Worm (Caenorhabditis elegans): Measurements from ENCODE around the gene C07A12.7.

DNA sequence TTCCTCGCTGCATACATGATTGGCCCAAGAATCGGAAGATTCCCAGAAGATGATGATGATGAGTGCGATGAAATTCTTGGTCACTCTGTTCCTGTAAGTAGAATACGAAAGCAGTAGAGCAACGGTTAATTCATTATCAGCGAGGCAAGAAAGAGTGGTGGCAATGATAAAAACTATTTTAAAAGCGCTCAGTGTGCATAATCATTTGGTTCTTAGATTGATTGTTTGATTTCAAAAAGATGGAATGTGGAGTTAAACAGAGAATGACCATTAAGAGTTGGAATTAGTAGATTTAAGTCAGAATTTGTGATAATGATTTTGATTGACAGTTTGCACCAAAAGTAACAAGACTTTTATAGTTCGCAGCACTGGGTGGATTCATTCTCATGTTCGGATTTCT, 45.2 kb upstream of the C07A12.7 start:
- TF ChIP-seq nhr-11 (tag; optimal IDR thresholded peaks at IDR 0.05) (no peak), C34F6.9 (tag; optimal IDR thresholded peaks at IDR 0.05) (no peak), lsy-2 (tag; optimal IDR thresholded peaks at IDR 0.05) (no peak), unc-39 (tag; optimal IDR thresholded peaks at IDR 0.05) (no peak), nhr-12 (tag; optimal IDR thresholded peaks at IDR 0.05) (no peak), egl-27 (tag; optimal IDR thresholded peaks at IDR 0.05) (no peak), nhr-77 (tag; optimal IDR thresholded peaks at IDR 0.05) (no peak), F13H6.1 (tag; optimal IDR thresholded peaks at IDR 0.05) (no peak), R02D3.7 (tag; optimal IDR thresholded peaks at IDR 0.05) (no peak), zag-1 (tag; optimal IDR thresholded peaks at IDR 0.05) (no peak), dmd-4 (tag; optimal IDR thresholded peaks at IDR 0.05) (no peak)

Data from whole organism, L2 larva.